Worm (Caenorhabditis elegans) whole organism, L1 larva: ENCODE results near the gene piki-1.

Source experiments
- C16A3.4 ChIP-seq: fragments of 150-350 bp; optimal IDR thresholded peaks from 2 replicates; lab custom pipeline; 2014; ENCODE audit warnings: missing biosample characterization, missing genetic modification characterization
- C34B4.2 ChIP-seq: sonication (generic microtip); optimal IDR thresholded peaks from 2 replicates; lab custom pipeline; 2017; ENCODE audit warnings: mild to moderate bottlenecking, missing genetic modification characterization, missing compliant biosample characterization
- F16B12.6 ChIP-seq: fragments of 150-350 bp; optimal IDR thresholded peaks from 2 replicates; lab custom pipeline; 2014; ENCODE audit warnings: missing biosample characterization, missing genetic modification characterization
- aha-1 ChIP-seq: fragments of 150-350 bp; optimal IDR thresholded peaks from 2 replicates; lab custom pipeline; 2014; ENCODE audit warnings: missing biosample characterization, missing genetic modification characterization
- aly-2 ChIP-seq: fragments of 150-350 bp; optimal IDR thresholded peaks from 2 replicates; lab custom pipeline; 2014; ENCODE audit warnings: missing biosample characterization, missing genetic modification characterization
- ama-1 ChIP-seq: fragments of 150-350 bp; optimal IDR thresholded peaks from 2 replicates; lab custom pipeline; 2014
- blmp-1 ChIP-seq: fragments of 150-350 bp; optimal IDR thresholded peaks from 2 replicates; lab custom pipeline; 2014; ENCODE audit warnings: missing biosample characterization, missing genetic modification characterization
- ceh-63 ChIP-seq: fragments of 200-800 bp; sonication (Bioruptor generic); optimal IDR thresholded peaks from 2 replicates; lab custom pipeline; 2018; ENCODE audit warnings: mild to moderate bottlenecking, missing genetic modification characterization, missing compliant biosample characterization
- ceh-8 ChIP-seq: fragments of 200-800 bp; sonication (Bioruptor generic); optimal IDR thresholded peaks from 2 replicates; lab custom pipeline; 2018; ENCODE audit warnings: mild to moderate bottlenecking, missing genetic modification characterization, moderate library complexity, missing compliant biosample characterization
- ceh-88 ChIP-seq: fragments of 200-800 bp; sonication (Bioruptor generic); IDR thresholded peaks from 2 replicates; pipeline ENCODE4 v1.3.6; 2022; ENCODE audit warnings: missing genetic modification characterization, missing compliant biosample characterization
- ces-1 ChIP-seq: fragments of 150-350 bp; optimal IDR thresholded peaks from 2 replicates; lab custom pipeline; 2014; ENCODE audit warnings: missing biosample characterization, missing genetic modification reagents, missing genetic modification characterization
- dpl-1 ChIP-seq, 3 experiments: fragments of 150-350 bp in 2 of 3; sonication (generic microtip) in 1 of 3; optimal IDR thresholded peaks; 2 replicates each; lab custom pipeline; 2014 to 2017; ENCODE audit warnings: missing biosample characterization in 3 of 3, missing genetic modification characterization in 3 of 3, missing genetic modification reagents in 3 of 3
- dsc-1 ChIP-seq: sonication (generic microtip); optimal IDR thresholded peaks from 2 replicates; lab custom pipeline; 2016; ENCODE audit warnings: mild to moderate bottlenecking, missing genetic modification characterization, missing compliant biosample characterization
- efl-1 ChIP-seq, 4 experiments: fragments of 150-350 bp; optimal IDR thresholded peaks in 3 of 4; peaks in 1 of 4; 1 replicate in 1 of 4; 2 replicates in 3 of 4; lab custom pipeline; 2014; ENCODE audit warnings: missing biosample characterization in 2 of 4, missing genetic modification characterization in 2 of 4, missing genetic modification reagents in 2 of 4
- egl-13 ChIP-seq: sonication (generic microtip); optimal IDR thresholded peaks from 2 replicates; lab custom pipeline; 2016; ENCODE audit warnings: missing genotype, missing genetic modification reagents, missing genetic modification characterization, missing compliant biosample characterization
- egl-27 ChIP-seq, 2 experiments: fragments of 150-350 bp in 1 of 2; sonication (generic microtip); optimal IDR thresholded peaks; 3 replicates each; lab custom pipeline; 2017 to 2018; ENCODE audit warnings: missing biosample characterization in 2 of 2, missing genetic modification characterization in 2 of 2, missing genetic modification reagents in 2 of 2
- elt-3 ChIP-seq, 6 experiments: fragments of 150-350 bp in 1 of 6; sonication (generic microtip); optimal IDR thresholded peaks; 2 replicates each; lab custom pipeline; 2017 to 2018; ENCODE audit warnings: missing biosample characterization in 6 of 6, missing genetic modification characterization in 6 of 6, inconsistent platforms in 1 of 6
- fkh-10 ChIP-seq: sonication (generic microtip); optimal IDR thresholded peaks from 2 replicates; lab custom pipeline; 2017; ENCODE audit warnings: missing biosample characterization, missing genetic modification reagents, missing genetic modification characterization
- fkh-8 ChIP-seq: sonication (generic microtip); optimal IDR thresholded peaks from 2 replicates; lab custom pipeline; 2016; ENCODE audit warnings: mild to moderate bottlenecking, missing genetic modification characterization, missing compliant biosample characterization
- fos-1 ChIP-seq: fragments of 150-350 bp; optimal IDR thresholded peaks from 2 replicates; lab custom pipeline; 2014; ENCODE audit warnings: missing biosample characterization, missing genetic modification characterization
- hlh-17 ChIP-seq: fragments of 200-800 bp; sonication (Bioruptor generic); optimal IDR thresholded peaks from 2 replicates; lab custom pipeline; 2018; ENCODE audit warnings: missing genetic modification characterization, mild to moderate bottlenecking, missing compliant biosample characterization, moderate library complexity, borderline replicate concordance
- hpl-2 ChIP-seq: fragments of 150-350 bp; optimal IDR thresholded peaks from 2 replicates; lab custom pipeline; 2014; ENCODE audit warnings: missing biosample characterization, missing genetic modification reagents, missing genetic modification characterization
- irx-1 ChIP-seq: sonication (generic microtip); optimal IDR thresholded peaks from 2 replicates; lab custom pipeline; 2016; ENCODE audit warnings: missing genetic modification characterization, missing compliant biosample characterization
- lin-13 ChIP-seq: fragments of 150-350 bp; optimal IDR thresholded peaks from 2 replicates; lab custom pipeline; 2014; ENCODE audit warnings: missing biosample characterization, missing genetic modification reagents, missing genetic modification characterization
- lin-35 ChIP-seq, 2 experiments: fragments of 150-350 bp; optimal IDR thresholded peaks; 2 replicates each; lab custom pipeline; 2014; ENCODE audit warnings: missing biosample characterization in 2 of 2, missing genetic modification characterization in 2 of 2, missing genetic modification reagents in 2 of 2
- lir-3 ChIP-seq: sonication (generic microtip); optimal IDR thresholded peaks from 2 replicates; lab custom pipeline; 2016; ENCODE audit warnings: mild to moderate bottlenecking, missing genetic modification characterization, moderate library complexity, missing compliant biosample characterization; ENCODE audit not compliant: poor library complexity
- lsy-2 ChIP-seq, 2 experiments: fragments of 150-350 bp; optimal IDR thresholded peaks; 2 replicates each; lab custom pipeline; 2014; ENCODE audit warnings: missing biosample characterization in 2 of 2, missing genetic modification characterization in 2 of 2
- mdl-1 ChIP-seq, 2 experiments: fragments of 150-350 bp; optimal IDR thresholded peaks; 2 replicates each; lab custom pipeline; 2014 to 2017; ENCODE audit warnings: missing biosample characterization in 2 of 2, missing genetic modification characterization in 2 of 2, inconsistent platforms in 1 of 2
- mef-2 ChIP-seq: fragments of 150-350 bp; optimal IDR thresholded peaks from 2 replicates; lab custom pipeline; 2014; ENCODE audit warnings: missing biosample characterization, missing genetic modification characterization
- mep-1 ChIP-seq: fragments of 150-350 bp; optimal IDR thresholded peaks from 2 replicates; lab custom pipeline; 2014; ENCODE audit warnings: missing biosample characterization, missing genetic modification characterization
- nhr-11 ChIP-seq: fragments of 150-350 bp; optimal IDR thresholded peaks from 2 replicates; lab custom pipeline; 2014; ENCODE audit warnings: missing biosample characterization, missing genetic modification characterization
- nhr-19 ChIP-seq: fragments of 200-800 bp; sonication (Bioruptor generic); conservative IDR thresholded peaks from 2 replicates; pipeline ENCODE4 v1.3.6; 2022; ENCODE audit warnings: missing genetic modification characterization, missing compliant biosample characterization
- nhr-20 ChIP-seq: sonication (generic microtip); optimal IDR thresholded peaks from 2 replicates; lab custom pipeline; 2016; ENCODE audit warnings: mild to moderate bottlenecking, missing genetic modification characterization, missing compliant biosample characterization
- nhr-237 ChIP-seq: fragments of 150-350 bp; optimal IDR thresholded peaks from 2 replicates; lab custom pipeline; 2014; ENCODE audit warnings: missing biosample characterization, missing genetic modification characterization
- nhr-71 ChIP-seq: sonication (generic microtip); optimal IDR thresholded peaks from 2 replicates; lab custom pipeline; 2016; ENCODE audit warnings: mild to moderate bottlenecking, missing genetic modification characterization, moderate library complexity, missing compliant biosample characterization
- nhr-77 ChIP-seq: fragments of 150-350 bp; optimal IDR thresholded peaks from 2 replicates; lab custom pipeline; 2014; ENCODE audit warnings: missing biosample characterization, missing genetic modification characterization
- nhr-84 ChIP-seq: sonication (generic microtip); optimal IDR thresholded peaks from 2 replicates; lab custom pipeline; 2017; ENCODE audit warnings: missing biosample characterization, missing genetic modification characterization
- nhr-85 ChIP-seq: sonication (generic microtip); peaks from one replicate; lab custom pipeline; 2016; ENCODE audit warnings: missing genetic modification characterization, inconsistent platforms, missing compliant biosample characterization
- nhr-90 ChIP-seq: sonication (generic microtip); optimal IDR thresholded peaks from 2 replicates; lab custom pipeline; 2016; ENCODE audit warnings: mild to moderate bottlenecking, missing genetic modification characterization, missing compliant biosample characterization; ENCODE audit not compliant: poor library complexity
- rnt-1 ChIP-seq: sonication (generic microtip); optimal IDR thresholded peaks from 2 replicates; lab custom pipeline; 2016; ENCODE audit warnings: mild to moderate bottlenecking, missing genetic modification characterization, moderate library complexity, missing compliant biosample characterization
- skn-1 ChIP-seq: fragments of 150-350 bp; optimal IDR thresholded peaks from 2 replicates; lab custom pipeline; 2014; ENCODE audit warnings: missing biosample characterization, missing genetic modification characterization
- snu-23 ChIP-seq: sonication (generic microtip); optimal IDR thresholded peaks from 2 replicates; lab custom pipeline; 2016; ENCODE audit warnings: missing genetic modification characterization, missing compliant biosample characterization
- swsn-7 ChIP-seq: sonication (generic microtip); optimal IDR thresholded peaks from 2 replicates; lab custom pipeline; 2016; ENCODE audit warnings: missing genetic modification characterization, missing compliant biosample characterization
- tbx-2 ChIP-seq: sonication (generic microtip); optimal IDR thresholded peaks from 2 replicates; lab custom pipeline; 2016; ENCODE audit warnings: missing genetic modification characterization, missing compliant biosample characterization
- unc-130 ChIP-seq: fragments of 150-350 bp; optimal IDR thresholded peaks from 2 replicates; lab custom pipeline; 2017; ENCODE audit warnings: missing biosample characterization, missing genetic modification characterization, inconsistent platforms
- unc-30 ChIP-seq: sonication (generic microtip); optimal IDR thresholded peaks from 2 replicates; lab custom pipeline; 2017; ENCODE audit warnings: missing biosample characterization, missing genetic modification characterization
- unc-62 ChIP-seq: fragments of 150-350 bp; optimal IDR thresholded peaks from 2 replicates; lab custom pipeline; 2014; ENCODE audit warnings: missing biosample characterization, missing genetic modification reagents, missing genetic modification characterization
- unc-86 ChIP-seq: sonication (generic microtip); optimal IDR thresholded peaks from 2 replicates; lab custom pipeline; 2016; ENCODE audit warnings: missing genetic modification characterization, missing compliant biosample characterization
- zag-1 ChIP-seq: fragments of 150-350 bp; optimal IDR thresholded peaks from 2 replicates; lab custom pipeline; 2014; ENCODE audit warnings: missing biosample characterization, missing genetic modification characterization
- zip-4 ChIP-seq: fragments of 200-800 bp; sonication (Bioruptor generic); optimal IDR thresholded peaks from 2 replicates; lab custom pipeline; 2018; ENCODE audit warnings: mild to moderate bottlenecking, missing genetic modification characterization, moderate library complexity, missing compliant biosample characterization

The piki-1 gene

ce11 chrX:15277714-15278187 is 31.6 kb upstream of the piki-1 start, which contains the start of gene kin-20:
kin-20 (minus strand) TSS chrX:15277764.
- TF ChIP-seq nhr-90 (no peak), aha-1 (tag; lab: Kevin White, UChicago) (no peak), hpl-2 (no peak), zip-4 (no peak), nhr-71 (tag; lab: Kevin White, UChicago) (no peak), blmp-1 (tag; lab: Kevin White, UChicago) (peak; percentile 91)
- TF ChIP-seq, all 84 proteins: peak for 1

ce11 chrX:15276774-15277173 is 30.6 kb upstream of the piki-1 start:
- TF ChIP-seq nhr-19 (GFP tag; lab: Robert Waterston, UW) (peak; percentile 57), tbx-2 (tag; lab: Kevin White, UChicago) (peak; percentile 70), ces-1 (GFP tag; lab: Kevin White, UChicago) (peak; percentile 70), lin-35 (GFP tag; optimal IDR thresholded peaks at IDR 0.05; lab: Kevin White, UChicago) (peak; percentile 14 to 64), mdl-1 (tag; optimal IDR thresholded peaks at IDR 0.05; lab: Kevin White, UChicago) (peak in 1 of 2 experiments; percentile 72), F16B12.6 (tag; lab: Kevin White, UChicago) (no peak), snu-23 (GFP tag; lab: Kevin White, UChicago) (peak; percentile 86), lin-13 (GFP tag; lab: Kevin White, UChicago) (peak; percentile 58), nhr-85 (tag; lab: Kevin White, UChicago) (peak; percentile 97), C34B4.2 (tag; lab: Kevin White, UChicago) (no peak), dsc-1 (peak; percentile 72), nhr-11 (tag; lab: Kevin White, UChicago) (peak; percentile 0), ceh-63 (no peak), blmp-1 (tag; lab: Kevin White, UChicago) (peak; percentile 100), aly-2 (tag; lab: Kevin White, UChicago) (no peak), ceh-8 (GFP tag; lab: Kevin White, UChicago) (peak; percentile 10), ceh-88 (0 out of 2 replicates have a peak, but pooled peaks have one; percentile 20), fos-1 (tag; lab: Kevin White, UChicago) (peak; percentile 64), fkh-10 (GFP tag; lab: Kevin White, UChicago) (peak; percentile 52), nhr-84 (tag; lab: Kevin White, UChicago) (no peak), nhr-237 (tag; lab: Kevin White, UChicago) (peak; percentile 43), skn-1 (tag; lab: Kevin White, UChicago) (peak; percentile 58), nhr-20 (tag; lab: Kevin White, UChicago) (peak; percentile 83), egl-13 (tag; lab: Kevin White, UChicago) (peak; percentile 1), ama-1 (lab: Kevin White, UChicago) (no peak), zag-1 (tag; lab: Kevin White, UChicago) (peak; percentile 65), irx-1 (tag; lab: Kevin White, UChicago) (peak; percentile 41), fkh-8 (tag; lab: Kevin White, UChicago) (no peak), elt-3 (tag; optimal IDR thresholded peaks at IDR 0.05; lab: Kevin White, UChicago) (peak in 3 of 6 experiments; percentile 41 to 82 (median 54)), nhr-90 (peak; percentile 35), mef-2 (tag; lab: Kevin White, UChicago) (no peak), unc-30 (tag; lab: Kevin White, UChicago) (no peak), swsn-7 (tag; lab: Kevin White, UChicago) (peak; percentile 61), nhr-77 (tag; lab: Kevin White, UChicago) (peak; percentile 52), rnt-1 (peak; percentile 35), C16A3.4 (tag; lab: Kevin White, UChicago) (peak; percentile 73), egl-27 (tag; optimal IDR thresholded peaks at IDR 0.05; lab: Kevin White, UChicago) (peak; percentile 71 to 91), lsy-2 (tag; optimal IDR thresholded peaks at IDR 0.05; lab: Kevin White, UChicago) (peak; percentile 27 to 84), lir-3 (tag; lab: Kevin White, UChicago) (peak; percentile 49), mep-1 (tag; lab: Kevin White, UChicago) (peak; percentile 37), nhr-71 (tag; lab: Kevin White, UChicago) (peak; percentile 86), dpl-1 (GFP tag; optimal IDR thresholded peaks at IDR 0.05; lab: Kevin White, UChicago) (peak; percentile 0 to 31 (median 26)), unc-86 (tag; lab: Kevin White, UChicago) (peak; percentile 8), unc-62 (GFP tag; lab: Kevin White, UChicago) (no peak), unc-130 (tag; lab: Kevin White, UChicago) (peak; percentile 26), efl-1 (optimal IDR thresholded peaks at IDR 0.05; lab: Kevin White, UChicago) (peak; percentile 48 to 68), efl-1 (GFP tag; optimal IDR thresholded peaks at IDR 0.05 in 1 of 2; lab: Kevin White, UChicago) (peak in 1 of 2 experiments; percentile 92), hlh-17 (GFP tag; lab: Kevin White, UChicago) (no peak)
